Worm (Caenorhabditis elegans) whole organism, young adult: Measurements from ENCODE around the gene ZK662.2.

Experiments used
- B0019.2 ChIP-seq: fragments of 200-800 bp; sonication (Bioruptor generic); conservative IDR thresholded peaks from 2 replicates; pipeline ENCODE4 v1.3.6; 2022; ENCODE audit warnings: missing genetic modification reagents, missing genetic modification characterization, missing compliant biosample characterization
- B0336.3 ChIP-seq: fragments of 200-800 bp; sonication (Bioruptor generic); IDR thresholded peaks from 2 replicates; pipeline ENCODE4 v1.3.6; 2022; ENCODE audit warnings: missing genetic modification characterization, missing compliant biosample characterization
- F33H1.4 ChIP-seq: fragments of 200-800 bp; sonication (Bioruptor generic); IDR thresholded peaks from 2 replicates; pipeline ENCODE4 v1.3.6; 2022; ENCODE audit warnings: missing genetic modification reagents, missing genetic modification characterization, missing compliant biosample characterization
- T26A5.8 ChIP-seq: sonication (generic microtip); optimal IDR thresholded peaks from 2 replicates; lab custom pipeline; 2016; ENCODE audit warnings: missing genetic modification characterization, missing compliant biosample characterization
- Y95B8A.8 ChIP-seq: fragments of 200-800 bp; sonication (Bioruptor generic); IDR thresholded peaks from 2 replicates; pipeline ENCODE4 v1.3.6; 2022; ENCODE audit warnings: missing genetic modification reagents, missing genetic modification characterization, missing compliant biosample characterization
- ceh-27 ChIP-seq: fragments of 200-800 bp; sonication (Bioruptor generic); optimal IDR thresholded peaks from 2 replicates; lab custom pipeline; 2018; ENCODE audit warnings: mild to moderate bottlenecking, missing genetic modification characterization, moderate library complexity, missing compliant biosample characterization
- dox-1 ChIP-seq: fragments of 200-800 bp; sonication (Bioruptor generic); IDR thresholded peaks from 2 replicates; pipeline ENCODE4 v1.3.6; 2022; ENCODE audit warnings: missing genetic modification reagents, missing genetic modification characterization, missing compliant biosample characterization
- dpl-1 ChIP-seq: fragments of 150-350 bp; optimal IDR thresholded peaks from 2 replicates; lab custom pipeline; 2014; ENCODE audit warnings: missing biosample characterization, missing genetic modification reagents, missing genetic modification characterization
- hlh-26 ChIP-seq: fragments of 200-800 bp; sonication (Bioruptor generic); conservative IDR thresholded peaks from 2 replicates; pipeline ENCODE4 v1.3.6; 2022; ENCODE audit warnings: missing genetic modification reagents, missing genetic modification characterization, missing compliant biosample characterization
- zfh-2 ChIP-seq: fragments of 200-800 bp; sonication (Bioruptor generic); conservative IDR thresholded peaks from 2 replicates; pipeline ENCODE4 v1.3.6; 2022; ENCODE audit warnings: missing genetic modification reagents, missing genetic modification characterization, missing compliant biosample characterization
- ztf-28 ChIP-seq: fragments of 200-800 bp; sonication (Bioruptor generic); IDR thresholded peaks from 2 replicates; pipeline ENCODE4 v1.3.6; 2022; ENCODE audit warnings: missing genetic modification reagents, missing genetic modification characterization, missing compliant biosample characterization

DNA sequence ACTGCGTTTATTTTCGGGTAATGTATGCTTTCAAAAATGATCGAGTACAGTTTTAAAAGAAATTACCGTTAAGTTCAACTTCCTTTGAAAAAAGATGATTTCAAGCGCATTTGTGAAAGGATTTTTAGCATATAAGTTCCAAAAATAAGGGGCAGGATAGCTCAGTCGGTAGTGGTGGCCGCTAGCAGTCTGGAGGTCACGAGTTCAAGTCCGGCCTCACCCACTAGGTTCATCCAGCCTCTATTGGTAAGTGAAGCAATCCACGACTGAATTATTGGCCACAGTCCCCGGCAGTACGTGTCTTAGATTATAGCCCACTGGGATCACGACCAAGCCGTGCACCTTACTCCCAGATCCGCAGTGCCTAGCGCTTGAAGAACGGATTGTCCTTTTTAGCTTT, 20.5 kb downstream of the ZK662.2 start:
- TF ChIP-seq B0336.3 (GFP tag; lab: Robert Waterston, UW) (no peak), ztf-28 (GFP tag; lab: Robert Waterston, UW) (no peak), Y95B8A.8 (no peak), dox-1 (GFP tag; lab: Robert Waterston, UW) (no peak), dpl-1 (GFP tag; lab: Kevin White, UChicago) (no peak), zfh-2 (no peak), T26A5.8 (tag; lab: Kevin White, UChicago) (no peak), B0019.2 (GFP tag; lab: Robert Waterston, UW) (no peak), hlh-26 (GFP tag; lab: Robert Waterston, UW) (no peak), ceh-27 (GFP tag; lab: Kevin White, UChicago) (no peak), F33H1.4 (GFP tag; lab: Robert Waterston, UW) (no peak)
